Fruit fly (Drosophila melanogaster): Measurements from ENCODE around the gene Pkcdelta.
A peak's percentile ranks its signal among the peaks of the same experiment; 100 is the strongest.

The Pkcdelta gene

DNA sequence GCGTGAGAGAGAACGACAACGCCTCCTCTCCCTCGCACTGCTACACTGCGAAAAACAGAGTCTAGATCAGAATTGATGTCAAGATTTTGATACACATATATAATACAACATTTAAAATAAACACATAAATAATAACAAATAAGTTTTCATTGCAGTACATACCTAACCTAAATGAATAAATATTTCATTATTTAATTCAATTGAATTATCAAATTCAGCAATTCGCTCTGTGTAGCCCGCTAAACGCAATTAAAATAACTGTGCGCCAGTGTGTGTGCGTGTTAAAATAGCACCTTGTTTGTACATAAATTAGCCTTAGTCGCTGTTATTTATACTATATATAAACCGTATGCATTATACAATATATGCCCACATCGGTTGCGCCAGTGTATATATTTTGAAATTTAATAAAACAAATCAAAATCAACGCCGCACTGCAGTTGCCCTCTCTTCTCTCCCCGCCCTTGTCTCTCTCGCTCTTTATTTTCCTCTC lies 40.3 kb downstream of the Pkcdelta start (continued):
- TF ChIP-seq fd64A (GFP tag; optimal IDR thresholded peaks at IDR 0.05) (peak; percentile 73), Dp (GFP tag; optimal IDR thresholded peaks at IDR 0.05) (no peak), crp (GFP tag; optimal IDR thresholded peaks at IDR 0.05) (peak in 1 of 2 experiments; percentile 53), CG1024 (GFP tag; IDR thresholded peaks at IDR 0.05) (peak; percentile 84), Elba2 (GFP tag; optimal IDR thresholded peaks at IDR 0.05) (peak; percentile 7), CG11560 (tag; IDR thresholded peaks at IDR 0.05) (peak; percentile 84), Ravus (GFP tag; IDR thresholded peaks at IDR 0.05) (peak; percentile 90), klu (GFP tag; IDR thresholded peaks at IDR 0.05) (peak; percentile 94), CG11085 (GFP tag; IDR thresholded peaks at IDR 0.05) (peak; percentile 89), Atf6 (GFP tag; IDR thresholded peaks at IDR 0.05) (peak; percentile 97), CG10366 (GFP tag; IDR thresholded peaks at IDR 0.05) (peak; percentile 95), Ada2b (GFP tag; IDR thresholded peaks at IDR 0.05) (peak; percentile 96), nau (GFP tag; optimal IDR thresholded peaks at IDR 0.05) (peak; percentile 87), Bgb (GFP tag; IDR thresholded peaks at IDR 0.05; ENCODE audit: partially characterized antibody) (no peak), dpn (GFP tag; optimal IDR thresholded peaks at IDR 0.05) (peak; percentile 80 to 91), CG16815 (GFP tag; optimal IDR thresholded peaks at IDR 0.05) (peak; percentile 81), az2 (GFP tag; optimal IDR thresholded peaks at IDR 0.05) (peak; percentile 92), bab2 (GFP tag; optimal IDR thresholded peaks at IDR 0.05) (peak; percentile 66), vvl (GFP tag; IDR thresholded peaks at IDR 0.05) (peak; percentile 97), CG9215 (GFP tag; IDR thresholded peaks at IDR 0.05) (peak; percentile 95), YL-1 (GFP tag; optimal IDR thresholded peaks at IDR 0.05) (peak; percentile 38), CG9817 (tag; optimal IDR thresholded peaks at IDR 0.05) (peak; percentile 93), CG12236 (GFP tag; optimal IDR thresholded peaks at IDR 0.05) (no peak), Hey (tag; optimal IDR thresholded peaks at IDR 0.05) (peak; percentile 64), hbn (GFP tag; IDR thresholded peaks at IDR 0.05; ENCODE audit: partially characterized antibody) (no peak), CG5180 (GFP tag; optimal IDR thresholded peaks at IDR 0.05) (peak; percentile 85), Tbp (GFP tag; optimal IDR thresholded peaks at IDR 0.05) (no peak), Oaz (GFP tag; IDR thresholded peaks at IDR 0.05) (peak; percentile 95), scrt (GFP tag; optimal IDR thresholded peaks at IDR 0.05) (peak; percentile 93), CG11504 (tag; optimal IDR thresholded peaks at IDR 0.05) (peak; percentile 96), CG7372 (GFP tag; IDR thresholded peaks at IDR 0.05) (peak; percentile 95), ttk (GFP tag; IDR thresholded peaks at IDR 0.05) (peak; percentile 94), z (GFP tag; IDR thresholded peaks at IDR 0.05) (no peak), lilli (GFP tag; optimal IDR thresholded peaks at IDR 0.05) (peak; percentile 92), ci (GFP tag; IDR thresholded peaks at IDR 0.05) (peak; percentile 91), run (tag; optimal IDR thresholded peaks at IDR 0.05) (peak; percentile 91), CG7786 (GFP tag; optimal IDR thresholded peaks at IDR 0.05) (peak; percentile 19), Side (GFP tag; optimal IDR thresholded peaks at IDR 0.05) (peak; percentile 24), slou (GFP tag; optimal IDR thresholded peaks at IDR 0.05) (peak; percentile 92), bigmax (GFP tag; optimal IDR thresholded peaks at IDR 0.05) (peak; percentile 41), Dll (GFP tag; IDR thresholded peaks at IDR 0.05; ENCODE audit: partially characterized antibody) (no peak), eve (GFP tag; optimal IDR thresholded peaks at IDR 0.05) (peak in 1 of 2 experiments; percentile 97), rib (GFP tag; IDR thresholded peaks at IDR 0.05) (peak; percentile 92; the same call in 1 of the 2 replicates), vnd (GFP tag; IDR thresholded peaks at IDR 0.05; ENCODE audit: partially characterized antibody) (no peak), CG14050 (GFP tag; IDR thresholded peaks at IDR 0.05) (peak; percentile 90), cwo (GFP tag; optimal IDR thresholded peaks at IDR 0.05) (peak; percentile 92), crol (GFP tag; IDR thresholded peaks at IDR 0.05) (peak; percentile 61), CG9932 (GFP tag; IDR thresholded peaks at IDR 0.05) (peak; percentile 96), nmo (GFP tag; optimal IDR thresholded peaks at IDR 0.05) (peak; percentile 96), ind (GFP tag; optimal IDR thresholded peaks at IDR 0.05) (peak; percentile 94), usp (GFP tag; optimal IDR thresholded peaks at IDR 0.05) (no peak)
